Worm (Caenorhabditis elegans): ENCODE measurements around the gene sqst-5.

Gene sqst-5

ce11 chrIII:140904-141303 lies 6.5 kb downstream of the sqst-5 start, which contains the start of gene fbxb-81:
Gene fbxb-81, minus strand, starts transcription at chrIII:141217.
- TF ChIP-seq ztf-11 (tag; optimal IDR thresholded peaks at IDR 0.05): no peak

- TF ChIP-seq ces-1 (GFP tag; optimal IDR thresholded peaks at IDR 0.05) (no peak), hlh-1 (tag; optimal IDR thresholded peaks at IDR 0.05) (no peak)
Observed at ce11 chrIII:134194-134593, 13.2 kb downstream of the sqst-5 start, which contains the start of gene pals-25. Gene pals-25, plus strand, starts transcription at chrIII:134494.

ce11 chrIII:132118-132517 lies 15.3 kb downstream of the sqst-5 start, which contains the start of gene pals-22:
Gene pals-22, plus strand, starts transcription at chrIII:132418.
- TF ChIP-seq ztf-11 (tag; optimal IDR thresholded peaks at IDR 0.05) (no peak), mab-5 (tag; optimal IDR thresholded peaks at IDR 0.05) (no peak), ces-1 (GFP tag; optimal IDR thresholded peaks at IDR 0.05) (no peak), drap-1 (GFP tag; optimal IDR thresholded peaks at IDR 0.05) (no peak), nhr-12 (tag; optimal IDR thresholded peaks at IDR 0.05) (no peak), nhr-28 (tag; optimal IDR thresholded peaks at IDR 0.05) (no peak)

ce11 chrIII:131627-132026 lies 15.8 kb downstream of the sqst-5 start:
- no peak for TF ChIP-seq nhr-76 (tag; optimal IDR thresholded peaks at IDR 0.05)
- TF ChIP-seq M03D4.4 (tag; optimal IDR thresholded peaks at IDR 0.05): no peak
- no peak for TF ChIP-seq ceh-83 (GFP tag; optimal IDR thresholded peaks at IDR 0.05)
- TF ChIP-seq blmp-1 (tag; optimal IDR thresholded peaks at IDR 0.05): no peak
- no peak for TF ChIP-seq bed-3 (GFP tag; optimal IDR thresholded peaks at IDR 0.05)
- TF ChIP-seq lsy-2 (tag; optimal IDR thresholded peaks at IDR 0.05): peak; percentile 34
- no peak for TF ChIP-seq tbx-8 (GFP tag; optimal IDR thresholded peaks at IDR 0.05)
- TF ChIP-seq lin-32 (GFP tag; optimal IDR thresholded peaks at IDR 0.05): no peak
- no peak for TF ChIP-seq sptf-1 (tag; optimal IDR thresholded peaks at IDR 0.05)
- peak; percentile 52 for TF ChIP-seq pha-4 (tag; optimal IDR thresholded peaks at IDR 0.05)
- TF ChIP-seq unc-39 (tag; optimal IDR thresholded peaks at IDR 0.05): no peak
- no peak for TF ChIP-seq unc-62 (GFP tag; optimal IDR thresholded peaks at IDR 0.05)
- no peak for TF ChIP-seq drap-1 (GFP tag; optimal IDR thresholded peaks at IDR 0.05)
- TF ChIP-seq unc-120 (tag; optimal IDR thresholded peaks at IDR 0.05; ENCODE audit: poor library complexity, severe bottlenecking): peak; percentile 3
- TF ChIP-seq lin-13 (tag; optimal IDR thresholded peaks at IDR 0.05): no peak
- peak; percentile 45 for TF ChIP-seq mep-1 (tag; optimal IDR thresholded peaks at IDR 0.05)
- no peak for TF ChIP-seq elt-1 (tag; optimal IDR thresholded peaks at IDR 0.05; ENCODE audit: borderline replicate concordance, insufficient read depth)
- peak; percentile 39 for TF ChIP-seq mab-5 (tag; optimal IDR thresholded peaks at IDR 0.05)
- TF ChIP-seq ztf-11 (tag; optimal IDR thresholded peaks at IDR 0.05): no peak
- TF ChIP-seq nhr-28 (tag; optimal IDR thresholded peaks at IDR 0.05): no peak
- no peak for TF ChIP-seq ham-2 (GFP tag; optimal IDR thresholded peaks at IDR 0.05)
- TF ChIP-seq mls-2 (tag; optimal IDR thresholded peaks at IDR 0.05): no peak
- no peak for TF ChIP-seq sem-2 (GFP tag; optimal IDR thresholded peaks at IDR 0.05)
- no peak for TF ChIP-seq hlh-1 (tag; optimal IDR thresholded peaks at IDR 0.05)
- no peak for TF ChIP-seq snpc-4 (tag; optimal IDR thresholded peaks at IDR 0.05)
- no peak for TF ChIP-seq zip-8 (tag; optimal IDR thresholded peaks at IDR 0.05)
- no peak for TF ChIP-seq nhr-2 (tag; optimal IDR thresholded peaks at IDR 0.05)
- no peak for TF ChIP-seq elt-3 (tag; optimal IDR thresholded peaks at IDR 0.05)
- TF ChIP-seq nhr-12 (tag; optimal IDR thresholded peaks at IDR 0.05): no peak
- no peak for TF ChIP-seq cnd-1 (tag; optimal IDR thresholded peaks at IDR 0.05)
- TF ChIP-seq nhr-237 (tag; optimal IDR thresholded peaks at IDR 0.05): peak; percentile 11
- no peak for TF ChIP-seq ceh-43 (GFP tag; optimal IDR thresholded peaks at IDR 0.05)
- TF ChIP-seq ces-1 (GFP tag; optimal IDR thresholded peaks at IDR 0.05): peak; percentile 96
- TF ChIP-seq ceh-39 (tag; optimal IDR thresholded peaks at IDR 0.05): no peak
- TF ChIP-seq flh-1 (GFP tag; optimal IDR thresholded peaks at IDR 0.05): no peak

DNA sequence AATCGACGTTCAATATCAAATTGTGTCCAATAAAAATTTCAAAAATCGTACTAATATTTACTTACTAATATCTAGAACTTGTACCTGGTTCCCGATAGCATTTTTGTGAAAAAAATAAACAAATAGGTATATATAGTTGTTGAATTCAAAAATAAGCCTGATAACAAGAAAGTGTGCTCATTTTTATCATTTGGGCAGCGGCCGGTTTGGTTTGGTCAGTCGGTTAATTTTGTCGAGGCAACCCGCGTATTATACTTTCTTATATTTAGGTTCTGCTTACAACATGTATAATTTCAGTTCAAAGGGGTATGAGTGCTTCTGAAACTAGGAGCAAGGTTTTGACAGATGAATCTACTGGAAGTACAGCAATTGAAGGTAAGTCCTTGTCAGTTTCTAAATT lies 16.8 kb downstream of the sqst-5 start, which contains the start of the genes nhr-280 and C29F9.2:
nhr-280 (minus strand) TSS at position 101 of the 400 bp plus-strand sequence.
C29F9.2 (plus strand) TSS at position 298 of the 400 bp plus-strand sequence.
- TF ChIP-seq snpc-4 (tag; optimal IDR thresholded peaks at IDR 0.05): no peak
- no peak for TF ChIP-seq mls-2 (tag; optimal IDR thresholded peaks at IDR 0.05)
- TF ChIP-seq mep-1 (tag; optimal IDR thresholded peaks at IDR 0.05): no peak
- no peak for TF ChIP-seq unc-62 (GFP tag; optimal IDR thresholded peaks at IDR 0.05)
- no peak for TF ChIP-seq ceh-43 (GFP tag; optimal IDR thresholded peaks at IDR 0.05)
- no peak for TF ChIP-seq mab-5 (tag; optimal IDR thresholded peaks at IDR 0.05)
- no peak for TF ChIP-seq nhr-2 (tag; optimal IDR thresholded peaks at IDR 0.05)
